Fruit fly (Drosophila melanogaster): ENCODE measurements around the gene sphinx2.

The sphinx2 gene

DNA sequence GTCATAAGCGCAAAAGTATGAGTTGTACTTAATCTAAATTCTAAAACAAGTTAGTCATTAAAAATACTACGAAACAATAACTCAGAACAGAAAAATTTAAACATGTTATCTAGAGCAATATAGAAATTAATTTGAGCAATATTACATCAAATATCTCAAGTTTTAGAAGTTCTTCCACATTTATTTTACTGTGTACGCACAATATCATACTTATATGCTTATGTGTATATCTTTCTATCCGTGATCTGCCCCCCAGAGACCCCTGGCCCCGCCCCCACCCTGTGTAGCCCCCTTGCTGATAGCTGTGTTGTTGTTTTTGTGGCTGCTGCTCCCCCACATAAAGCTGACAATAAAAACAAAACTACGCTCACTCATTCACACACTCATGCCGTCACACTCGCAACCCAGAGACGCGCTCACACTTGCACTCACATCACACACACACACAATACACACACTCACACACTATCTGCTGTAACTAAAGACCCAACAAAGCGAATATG, 7.2 kb downstream of the sphinx2 start (continued):
- TF ChIP-seq Abd-B (GFP tag; optimal IDR thresholded peaks at IDR 0.05) (no peak), Nf-YA (GFP tag; IDR thresholded peaks at IDR 0.05) (no peak), cas (GFP tag; IDR thresholded peaks at IDR 0.05) (no peak), CG15601 (tag; optimal IDR thresholded peaks at IDR 0.05) (no peak), Xrp1 (GFP tag; IDR thresholded peaks at IDR 0.05) (no peak; the same call in 1 of the 2 replicates), CG13424 (tag; optimal IDR thresholded peaks at IDR 0.05) (peak; percentile 13), CG32532 (GFP tag; IDR thresholded peaks at IDR 0.05) (peak; percentile 61; the same call in 1 of the 2 replicates), Rx (GFP tag; IDR thresholded peaks at IDR 0.05) (no peak), CG2199 (GFP tag; IDR thresholded peaks at IDR 0.05) (peak; percentile 57; the same call in 1 of the 3 replicates), Optix (GFP tag; IDR thresholded peaks at IDR 0.05) (no peak), CG13123 (GFP tag; optimal IDR thresholded peaks at IDR 0.05) (no peak), dysf (GFP tag; IDR thresholded peaks at IDR 0.05) (peak; percentile 41; the same call in 2 of the 3 replicates), dmrt11E (tag; optimal IDR thresholded peaks at IDR 0.05) (peak; percentile 38), CG11695 (GFP tag; IDR thresholded peaks at IDR 0.05) (peak; percentile 28; the same call in 1 of the 3 replicates), Deaf1 (tag; optimal IDR thresholded peaks at IDR 0.05) (no peak), ac (GFP tag; optimal IDR thresholded peaks at IDR 0.05) (no peak), CG7357 (GFP tag; IDR thresholded peaks at IDR 0.05) (no peak), Chrac-16 (GFP tag; optimal IDR thresholded peaks at IDR 0.05) (no peak), ttk (GFP tag; IDR thresholded peaks at IDR 0.05) (peak; percentile 49), ro (GFP tag; IDR thresholded peaks at IDR 0.05) (no peak), Poxn (GFP tag; IDR thresholded peaks at IDR 0.05) (no peak), Elba2 (GFP tag; optimal IDR thresholded peaks at IDR 0.05) (no peak), nom (GFP tag; optimal IDR thresholded peaks at IDR 0.05) (peak; percentile 54), odd (GFP tag; optimal IDR thresholded peaks at IDR 0.05) (no peak), CG34376 (GFP tag; optimal IDR thresholded peaks at IDR 0.05) (no peak), CG2875 (GFP tag; optimal IDR thresholded peaks at IDR 0.05) (no peak), Neu2 (GFP tag; optimal IDR thresholded peaks at IDR 0.05; ENCODE audit: borderline replicate concordance) (no peak), CG3281 (GFP tag; optimal IDR thresholded peaks at IDR 0.05) (peak; percentile 34), BtbVII (GFP tag; optimal IDR thresholded peaks at IDR 0.05) (no peak), mld (GFP tag; IDR thresholded peaks at IDR 0.05; ENCODE audit: partially characterized antibody) (no peak), fd96Cb (tag; optimal IDR thresholded peaks at IDR 0.05) (peak; percentile 2), klu (GFP tag; IDR thresholded peaks at IDR 0.05) (peak; percentile 41), twi (tag; optimal IDR thresholded peaks at IDR 0.05) (no peak), Oli (tag; optimal IDR thresholded peaks at IDR 0.05) (peak; percentile 1), ATbp (GFP tag; optimal IDR thresholded peaks at IDR 0.05) (no peak), gt (GFP tag; IDR thresholded peaks at IDR 0.05) (no peak), wdn (GFP tag; IDR thresholded peaks at IDR 0.05) (no peak), rib (GFP tag; IDR thresholded peaks at IDR 0.05) (peak; percentile 76), CG15269 (tag; optimal IDR thresholded peaks at IDR 0.05) (peak; percentile 27), CG6791 (GFP tag; IDR thresholded peaks at IDR 0.05; ENCODE audit: partially characterized antibody) (peak; percentile 10; the same call in 1 of the 3 replicates), MBD-R2 (GFP tag; IDR thresholded peaks at IDR 0.05) (0 out of 2 replicates have a peak, but pooled peaks have one; percentile 12), CG6765 (GFP tag; optimal IDR thresholded peaks at IDR 0.05) (no peak), en (GFP tag; optimal IDR thresholded peaks at IDR 0.05) (no peak), CG42726 (GFP tag; IDR thresholded peaks at IDR 0.05; ENCODE audit: partially characterized antibody) (no peak), pho (GFP tag; optimal IDR thresholded peaks at IDR 0.05) (no peak), CG2202 (tag; optimal IDR thresholded peaks at IDR 0.05) (no peak), CG11247 (GFP tag; IDR thresholded peaks at IDR 0.05) (no peak; the same call in 1 of the 2 replicates), CG14441 (GFP tag; IDR thresholded peaks at IDR 0.05) (peak; percentile 12; the same call in 1 of the 2 replicates), CG17361 (GFP tag; IDR thresholded peaks at IDR 0.05) (peak; percentile 28; the same call in 1 of the 3 replicates), CG8478 (optimal IDR thresholded peaks at IDR 0.05) (no peak), CG18011 (GFP tag; optimal IDR thresholded peaks at IDR 0.05) (no peak)
